Fruit fly (Drosophila melanogaster): ENCODE measurements around the gene Amt.

The Amt gene

DNA sequence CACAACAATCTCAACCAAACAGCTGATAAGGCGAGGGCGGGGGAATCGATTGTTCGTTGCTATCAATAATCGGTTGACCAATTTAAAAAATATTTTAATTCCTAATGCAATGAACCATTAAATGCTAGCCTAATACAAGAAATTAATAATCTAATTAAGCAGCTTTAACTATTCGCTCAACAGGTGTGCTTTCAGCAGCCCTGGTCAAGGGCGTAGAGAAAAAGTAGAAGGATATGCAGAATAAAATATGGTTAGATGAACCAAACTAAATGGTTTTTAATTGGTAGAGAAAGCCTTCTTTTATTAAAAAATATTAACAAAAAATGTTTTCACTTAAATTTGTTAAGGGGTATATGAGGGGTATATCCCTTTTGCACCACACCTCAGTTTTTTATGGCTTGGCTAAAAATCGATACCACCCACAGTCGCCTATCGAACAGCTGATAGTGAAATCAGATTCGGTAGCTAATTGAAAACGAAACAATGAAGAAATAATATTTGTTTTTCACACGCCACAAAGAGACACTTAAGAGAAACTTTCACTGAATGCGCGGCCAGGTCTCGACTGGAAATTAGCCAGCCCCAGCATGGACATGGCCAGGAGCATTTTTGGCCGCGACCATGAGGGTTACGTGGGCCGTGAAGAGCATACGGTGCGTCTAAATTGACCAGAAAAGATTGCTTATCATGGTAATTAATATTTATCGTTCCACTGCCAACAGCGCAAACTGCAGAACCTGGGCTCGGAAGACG, 29.9 kb downstream of the Amt start, which contains the start of the genes SIDL and CG12241 (continued):
- TF ChIP-seq vnd (GFP tag; IDR thresholded peaks at IDR 0.05; ENCODE audit: partially characterized antibody) (no peak), pan (optimal IDR thresholded peaks at IDR 0.05) (no peak), pan (GFP tag; optimal IDR thresholded peaks at IDR 0.05 in 1 of 2, IDR thresholded peaks at IDR 0.05 in 1 of 2) (peak in 1 of 2 experiments; percentile 96), Atf-2 (GFP tag; optimal IDR thresholded peaks at IDR 0.05) (no peak), croc (GFP tag; conservative IDR thresholded peaks at IDR 0.05) (peak; percentile 72), danr (GFP tag; IDR thresholded peaks at IDR 0.05) (peak; percentile 87)

DNA sequence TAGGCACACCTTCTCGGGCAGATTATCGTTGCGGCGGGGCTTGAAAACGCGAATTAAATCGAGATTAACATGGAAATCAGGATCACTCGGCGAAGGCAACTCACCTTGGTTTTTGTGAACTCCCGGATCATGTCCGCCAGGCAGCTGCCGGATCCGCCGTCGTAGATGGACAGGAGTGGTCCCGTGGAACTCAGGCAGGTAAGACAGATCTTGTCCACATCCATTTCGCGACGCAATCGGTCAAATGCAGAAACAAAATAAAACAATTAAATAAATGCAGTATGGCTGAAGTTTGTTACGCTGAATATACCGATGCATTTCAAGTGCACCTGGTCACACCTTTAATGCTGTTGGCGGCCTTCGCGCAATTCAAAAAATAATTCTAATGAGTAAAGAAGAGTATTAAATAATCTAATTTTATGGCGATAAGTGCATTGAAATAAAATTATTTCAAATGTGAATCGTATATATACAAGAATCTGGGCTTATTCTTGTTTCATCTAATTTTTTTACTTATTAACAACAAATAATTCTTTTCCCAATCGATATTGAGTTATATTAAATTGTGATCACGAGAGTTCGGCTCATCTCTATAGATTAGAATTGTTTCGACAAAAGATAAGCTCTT, 35.5 kb downstream of the Amt start, which contains the start of the genes CG6654 and CG4210:
CG6654 (minus strand) TSS at position 297 of the 628 bp plus-strand sequence.
CG4210 (plus strand) TSS at position 613 of the 628 bp plus-strand sequence.
- TF ChIP-seq NK7.1 (GFP tag; optimal IDR thresholded peaks at IDR 0.05) (no peak), CG13296 (GFP tag; optimal IDR thresholded peaks at IDR 0.05) (peak; percentile 5), HmgZ (tag; optimal IDR thresholded peaks at IDR 0.05) (peak; percentile 48), CG32767 (GFP tag; IDR thresholded peaks at IDR 0.05) (no peak), Ptx1 (GFP tag; IDR thresholded peaks at IDR 0.05) (no peak), p53 (GFP tag; optimal IDR thresholded peaks at IDR 0.05) (no peak), Dfd (GFP tag; optimal IDR thresholded peaks at IDR 0.05) (no peak), CG14014 (GFP tag; IDR thresholded peaks at IDR 0.05) (no peak), wdn (GFP tag; IDR thresholded peaks at IDR 0.05) (no peak), exex (tag; optimal IDR thresholded peaks at IDR 0.05) (peak; percentile 38), CG32772 (GFP tag; IDR thresholded peaks at IDR 0.05) (no peak), CG12236 (GFP tag; optimal IDR thresholded peaks at IDR 0.05) (no peak), sug (tag; optimal IDR thresholded peaks at IDR 0.05) (peak; percentile 64), bsh (GFP tag; optimal IDR thresholded peaks at IDR 0.05) (peak in 1 of 2 experiments; percentile 16), CG13775 (GFP tag; optimal IDR thresholded peaks at IDR 0.05) (peak; percentile 3), D (optimal IDR thresholded peaks at IDR 0.05) (no peak), D (GFP tag; optimal IDR thresholded peaks at IDR 0.05) (no peak), Aef1 (GFP tag; IDR thresholded peaks at IDR 0.05) (no peak), Sin3A (optimal IDR thresholded peaks at IDR 0.05) (peak; percentile 21), sqz (GFP tag; optimal IDR thresholded peaks at IDR 0.05) (no peak), chinmo (GFP tag; IDR thresholded peaks at IDR 0.05; ENCODE audit: partially characterized antibody) (0 out of 4 replicates have a peak, but pooled peaks have one; percentile 17), nerfin-2 (GFP tag; IDR thresholded peaks at IDR 0.05; ENCODE audit: partially characterized antibody) (no peak), Doc2 (GFP tag; IDR thresholded peaks at IDR 0.05) (no peak), Stat92E (GFP tag; optimal IDR thresholded peaks at IDR 0.05) (peak in 1 of 3 experiments; percentile 63), inv (GFP tag; IDR thresholded peaks at IDR 0.05; ENCODE audit: partially characterized antibody) (peak; percentile 37; the same call in 1 of the 2 replicates), E2f1 (GFP tag; IDR thresholded peaks at IDR 0.05) (no peak), CG7357 (GFP tag; IDR thresholded peaks at IDR 0.05) (no peak), CG10979 (tag; optimal IDR thresholded peaks at IDR 0.05) (peak; percentile 1), Chrac-16 (GFP tag; optimal IDR thresholded peaks at IDR 0.05) (no peak), B-H1 (GFP tag; IDR thresholded peaks at IDR 0.05) (no peak), CG5180 (GFP tag; optimal IDR thresholded peaks at IDR 0.05) (no peak), Scr (GFP tag; IDR thresholded peaks at IDR 0.05; ENCODE audit: partially characterized antibody) (peak; percentile 68), dmrt99B (tag; optimal IDR thresholded peaks at IDR 0.05) (no peak), lmd (GFP tag; IDR thresholded peaks at IDR 0.05) (peak; percentile 31; the same call in 1 of the 2 replicates), pum (GFP tag; optimal IDR thresholded peaks at IDR 0.05) (no peak), croc (GFP tag; conservative IDR thresholded peaks at IDR 0.05) (no peak), Lhr (GFP tag; optimal IDR thresholded peaks at IDR 0.05) (no peak), Sox100B (GFP tag; optimal IDR thresholded peaks at IDR 0.05) (no peak), Hr3 (GFP tag; optimal IDR thresholded peaks at IDR 0.05) (no peak), CG9932 (GFP tag; IDR thresholded peaks at IDR 0.05) (peak; percentile 54), CG12744 (GFP tag; optimal IDR thresholded peaks at IDR 0.05) (no peak), Awh (GFP tag; IDR thresholded peaks at IDR 0.05) (no peak)

Data from whole organism, embryonic.